Worm (Caenorhabditis elegans) whole organism, late embryonic: Measurements from ENCODE around the gene fbxb-118.

Source experiments
- C08G9.2 ChIP-seq: sonication (generic microtip); optimal IDR thresholded peaks from 2 replicates; lab custom pipeline; 2016; ENCODE audit warnings: mild to moderate bottlenecking, missing genetic modification characterization, moderate library complexity, missing compliant biosample characterization
- C38D4.7 ChIP-seq: fragments of 200-800 bp; sonication (Bioruptor generic); optimal IDR thresholded peaks from 2 replicates; lab custom pipeline; 2018; ENCODE audit warnings: mild to moderate bottlenecking, missing genetic modification characterization, moderate library complexity, missing compliant biosample characterization
- K09A11.1 ChIP-seq: sonication (generic microtip); optimal IDR thresholded peaks from 2 replicates; lab custom pipeline; 2017; ENCODE audit warnings: antibody characterized with exemption, mild to moderate bottlenecking, missing genetic modification characterization, missing compliant biosample characterization; ENCODE audit not compliant: insufficient read depth
- T23F11.4 ChIP-seq: fragments of 200-800 bp; sonication (Bioruptor generic); optimal IDR thresholded peaks from 2 replicates; lab custom pipeline; 2018; ENCODE audit warnings: mild to moderate bottlenecking, missing genetic modification characterization, missing compliant biosample characterization
- Y22D7AL.16 ChIP-seq: sonication (generic microtip); optimal IDR thresholded peaks from 2 replicates; lab custom pipeline; 2016; ENCODE audit warnings: missing genetic modification characterization, missing compliant biosample characterization
- ahr-1 ChIP-seq: sonication (generic microtip); optimal IDR thresholded peaks from 2 replicates; lab custom pipeline; 2016; ENCODE audit warnings: missing genetic modification characterization, missing compliant biosample characterization
- ceh-14 ChIP-seq: sonication (generic microtip); optimal IDR thresholded peaks from 2 replicates; lab custom pipeline; 2016; ENCODE audit warnings: missing genotype, missing genetic modification characterization, missing compliant biosample characterization
- ceh-18 ChIP-seq: sonication (generic microtip); optimal IDR thresholded peaks from 2 replicates; lab custom pipeline; 2016; ENCODE audit warnings: missing genetic modification characterization, missing compliant biosample characterization
- ceh-19 ChIP-seq: fragments of 200-800 bp; sonication (Bioruptor generic); optimal IDR thresholded peaks from 2 replicates; lab custom pipeline; 2018; ENCODE audit warnings: mild to moderate bottlenecking, missing genetic modification characterization, missing compliant biosample characterization
- ceh-22 ChIP-seq: sonication (generic microtip); optimal IDR thresholded peaks from 2 replicates; lab custom pipeline; 2017; ENCODE audit warnings: missing biosample characterization, missing genetic modification characterization
- ceh-30 ChIP-seq: fragments of 150-350 bp; optimal IDR thresholded peaks from 2 replicates; lab custom pipeline; 2014; ENCODE audit warnings: missing biosample characterization, missing genetic modification characterization
- ceh-31 ChIP-seq: sonication (generic microtip); optimal IDR thresholded peaks from 2 replicates; lab custom pipeline; 2016; ENCODE audit warnings: missing genetic modification characterization, missing compliant biosample characterization
- ceh-45 ChIP-seq: fragments of 200-800 bp; sonication (Bioruptor generic); IDR thresholded peaks from 2 replicates; pipeline ENCODE4 v1.3.6; 2022; ENCODE audit warnings: missing genetic modification reagents, missing genetic modification characterization, missing compliant biosample characterization
- ceh-6 ChIP-seq: fragments of 200-800 bp; sonication (Bioruptor generic); optimal IDR thresholded peaks from 2 replicates; lab custom pipeline; 2018; ENCODE audit warnings: mild to moderate bottlenecking, missing genetic modification characterization, missing compliant biosample characterization
- che-1 ChIP-seq: sonication (generic microtip); optimal IDR thresholded peaks from 2 replicates; lab custom pipeline; 2016; ENCODE audit warnings: mild to moderate bottlenecking, missing genetic modification characterization, missing compliant biosample characterization
- dve-1 ChIP-seq: sonication (generic microtip); optimal IDR thresholded peaks from 2 replicates; lab custom pipeline; 2017; ENCODE audit warnings: antibody characterized with exemption, mild to moderate bottlenecking, missing genetic modification characterization, missing compliant biosample characterization
- elt-2 ChIP-seq: sonication (generic microtip); optimal IDR thresholded peaks from 2 replicates; lab custom pipeline; 2016; ENCODE audit warnings: missing genetic modification reagents, missing genetic modification characterization, missing compliant biosample characterization
- ets-4 ChIP-seq: sonication (generic microtip); optimal IDR thresholded peaks from 2 replicates; lab custom pipeline; 2016; ENCODE audit warnings: missing genetic modification characterization, missing compliant biosample characterization
- eyg-1 ChIP-seq: sonication (generic microtip); optimal IDR thresholded peaks from 2 replicates; lab custom pipeline; 2016; ENCODE audit warnings: missing genotype, missing genetic modification characterization, missing compliant biosample characterization
- hlh-30 ChIP-seq: sonication (generic microtip); optimal IDR thresholded peaks from 2 replicates; lab custom pipeline; 2017; ENCODE audit warnings: antibody characterized with exemption, missing genetic modification characterization, missing compliant biosample characterization; ENCODE audit not compliant: insufficient read depth
- hlh-8 ChIP-seq: sonication (generic microtip); optimal IDR thresholded peaks from 2 replicates; lab custom pipeline; 2016; ENCODE audit warnings: missing genotype, missing genetic modification characterization, missing compliant biosample characterization
- lin-11 ChIP-seq: fragments of 200-800 bp; sonication (Bioruptor generic); optimal IDR thresholded peaks from 2 replicates; lab custom pipeline; 2018; ENCODE audit warnings: mild to moderate bottlenecking, missing genetic modification characterization, missing compliant biosample characterization
- nfya-1 ChIP-seq: sonication (generic microtip); optimal IDR thresholded peaks from 2 replicates; lab custom pipeline; 2017; ENCODE audit warnings: missing genetic modification characterization, mild to moderate bottlenecking, missing compliant biosample characterization, antibody characterized with exemption, moderate library complexity
- nhr-232 ChIP-seq: sonication (generic microtip); optimal IDR thresholded peaks from 2 replicates; lab custom pipeline; 2016; ENCODE audit warnings: missing genetic modification characterization, missing compliant biosample characterization
- pag-3 ChIP-seq: sonication (generic microtip); optimal IDR thresholded peaks from 2 replicates; lab custom pipeline; 2016; ENCODE audit warnings: missing compliant biosample characterization, missing genetic modification characterization, borderline replicate concordance
- pat-9 ChIP-seq: fragments of 200-800 bp; sonication (Bioruptor generic); optimal IDR thresholded peaks from 2 replicates; lab custom pipeline; 2018; ENCODE audit warnings: mild to moderate bottlenecking, missing genetic modification characterization, moderate library complexity, missing compliant biosample characterization
- pax-1 ChIP-seq: fragments of 150-350 bp; optimal IDR thresholded peaks from 2 replicates; lab custom pipeline; 2014; ENCODE audit warnings: missing biosample characterization, missing genetic modification characterization
- pha-4 ChIP-seq: fragments of 150-350 bp; optimal IDR thresholded peaks from 2 replicates; lab custom pipeline; 2018; ENCODE audit warnings: missing biosample characterization, missing genetic modification reagents, missing genetic modification characterization
- pqm-1 ChIP-seq: sonication (generic microtip); optimal IDR thresholded peaks from 2 replicates; lab custom pipeline; 2016; ENCODE audit warnings: missing genetic modification characterization, missing compliant biosample characterization
- pros-1 ChIP-seq: fragments of 150-350 bp; optimal IDR thresholded peaks from 2 replicates; lab custom pipeline; 2014; ENCODE audit warnings: missing biosample characterization, missing genetic modification reagents, missing genetic modification characterization
- ref-2 ChIP-seq: sonication (generic microtip); optimal IDR thresholded peaks from 2 replicates; lab custom pipeline; 2016; ENCODE audit warnings: missing genetic modification characterization, missing compliant biosample characterization
- sdc-2 ChIP-seq: sonication (generic microtip); optimal IDR thresholded peaks from 2 replicates; lab custom pipeline; 2016; ENCODE audit warnings: missing genotype, missing genetic modification characterization, missing compliant biosample characterization
- sox-4 ChIP-seq: sonication (generic microtip); optimal IDR thresholded peaks from 2 replicates; lab custom pipeline; 2017; ENCODE audit warnings: mild to moderate bottlenecking, missing genetic modification characterization, inconsistent platforms, missing compliant biosample characterization
- syd-9 ChIP-seq: sonication (generic microtip); optimal IDR thresholded peaks from 2 replicates; lab custom pipeline; 2016; ENCODE audit warnings: mild to moderate bottlenecking, missing genetic modification characterization, moderate library complexity, missing compliant biosample characterization
- unc-3 ChIP-seq, 2 experiments: fragments of 200-800 bp in 1 of 2; sonication (Bioruptor generic) in 1 of 2; sonication (generic microtip) in 1 of 2; conservative IDR thresholded peaks in 1 of 2; optimal IDR thresholded peaks in 1 of 2; 2 replicates each; pipeline versions ENCODE4 v1.3.6 to Lab custom; 2016 to 2022; ENCODE audit warnings: missing compliant biosample characterization in 2 of 2, missing genetic modification characterization in 2 of 2, missing genetic modification reagents in 1 of 2
- unc-42 ChIP-seq: sonication (generic microtip); optimal IDR thresholded peaks from 2 replicates; lab custom pipeline; 2016; ENCODE audit warnings: missing genotype, missing genetic modification characterization, missing compliant biosample characterization
- zip-5 ChIP-seq: sonication (generic microtip); optimal IDR thresholded peaks from 2 replicates; lab custom pipeline; 2016; ENCODE audit warnings: missing genetic modification characterization, missing compliant biosample characterization
- ztf-16 ChIP-seq: sonication (generic microtip); optimal IDR thresholded peaks from 2 replicates; lab custom pipeline; 2017; ENCODE audit warnings: missing genetic modification characterization, missing compliant biosample characterization

The fbxb-118 gene

DNA sequence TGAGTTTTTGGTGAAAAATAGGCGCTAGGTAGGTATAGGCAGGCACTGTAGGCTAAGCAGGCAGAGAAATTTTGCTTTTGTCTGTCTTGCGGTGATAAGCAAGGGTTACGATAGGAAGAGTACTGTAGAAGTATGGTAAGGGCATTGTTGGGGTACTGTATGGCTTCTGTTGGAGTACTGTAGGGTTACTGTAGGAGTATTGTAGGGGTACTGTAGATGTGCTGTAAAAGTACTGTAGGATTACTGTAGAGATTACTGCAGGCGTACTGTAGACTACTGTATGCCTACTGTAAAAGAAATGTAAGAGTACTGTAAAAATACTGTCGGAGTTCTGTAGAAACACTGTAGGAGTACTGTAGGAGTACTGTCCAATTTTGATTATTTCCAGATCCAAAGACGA lies 28.6 kb upstream of the fbxb-118 start:
- TF ChIP-seq pax-1 (no peak), ref-2 (tag; lab: Kevin White, UChicago) (no peak), hlh-8 (tag; lab: Kevin White, UChicago) (no peak), syd-9 (no peak), zip-5 (no peak), hlh-30 (no peak), pat-9 (tag; lab: Kevin White, UChicago) (no peak), pros-1 (no peak)

DNA sequence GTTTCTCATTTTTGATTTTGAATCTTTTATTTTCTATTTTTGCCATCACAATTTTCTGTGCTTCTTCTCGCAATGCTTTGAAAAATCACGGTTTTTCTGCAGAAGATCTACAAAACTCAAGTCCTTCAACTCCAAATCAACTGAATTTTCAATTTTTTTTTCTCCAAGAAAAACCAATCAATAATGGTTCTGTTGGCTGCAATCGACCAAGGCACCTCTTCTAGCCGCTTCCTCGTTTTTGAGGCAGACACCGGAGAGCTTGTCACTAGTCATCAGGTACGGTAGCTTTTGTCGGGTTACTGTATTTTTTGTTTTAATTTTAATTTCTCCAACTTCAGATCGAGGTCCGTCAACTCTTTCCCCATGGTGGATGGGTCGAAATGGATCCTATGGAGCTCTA lies 27.9 kb upstream of the fbxb-118 start, which contains the start of gene R11F4.1:
Gene R11F4.1 (plus strand): TSS at position 103 of the 400 bp plus-strand sequence.
- no peak for TF ChIP-seq ztf-16 (tag; lab: Kevin White, UChicago)
- TF ChIP-seq lin-11 (tag; lab: Kevin White, UChicago), result no peak
- TF ChIP-seq dve-1 (tag; lab: Kevin White, UChicago), result no peak
- no peak for TF ChIP-seq C38D4.7
- no peak for TF ChIP-seq sox-4 (tag; lab: Kevin White, UChicago)

DNA sequence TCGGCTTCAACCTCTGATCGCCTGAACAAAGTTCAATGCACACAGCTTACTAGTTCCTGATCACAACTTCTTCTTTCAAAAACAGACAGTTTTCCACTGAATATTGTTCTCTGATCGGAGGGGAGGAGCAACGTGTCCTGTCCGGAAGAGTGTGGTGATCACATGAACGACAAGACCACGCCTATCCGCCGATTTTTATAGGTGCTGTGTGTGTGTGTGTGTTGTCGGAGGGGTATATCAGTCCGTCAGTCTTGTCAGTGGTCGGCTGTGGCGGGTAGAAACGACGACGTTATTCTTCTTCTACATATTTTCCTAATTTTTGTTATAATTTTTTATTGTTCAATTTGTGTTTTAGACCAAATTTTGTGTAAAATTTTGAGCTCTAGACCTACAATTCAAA lies 26.9 kb upstream of the fbxb-118 start:
- TF ChIP-seq pqm-1 (no peak), hlh-30 (peak; percentile 16), ceh-22 (tag; lab: Kevin White, UChicago) (no peak)

DNA sequence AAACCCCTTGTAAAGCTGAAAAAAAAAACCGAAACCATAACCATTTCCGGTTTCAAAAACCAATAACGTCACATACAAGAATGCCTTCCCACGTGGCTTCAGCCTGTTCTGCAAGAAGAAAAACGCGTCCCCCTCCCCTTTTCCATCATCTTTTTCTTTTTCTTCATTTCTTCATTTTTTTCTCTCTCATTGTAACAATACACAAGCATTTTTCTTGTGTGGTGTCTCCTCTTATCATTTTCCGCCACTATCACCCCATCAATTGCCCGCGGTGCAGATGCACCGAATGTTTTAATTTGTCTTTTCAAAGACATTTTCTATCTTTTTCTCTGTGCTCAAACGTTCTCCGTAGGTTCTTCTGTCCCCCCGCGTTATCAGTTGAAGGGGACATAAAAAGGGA lies 25.3 kb upstream of the fbxb-118 start:
- TF ChIP-seq Y22D7AL.16 (tag; lab: Kevin White, UChicago) (no peak), C08G9.2 (tag; lab: Kevin White, UChicago) (no peak), che-1 (no peak), elt-2 (tag; lab: Kevin White, UChicago) (peak; percentile 84), pqm-1 (no peak), unc-3 (GFP tag; conservative IDR thresholded peaks at IDR 0.05; lab: Robert Waterston, UW) (no peak), unc-3 (tag; optimal IDR thresholded peaks at IDR 0.05; lab: Kevin White, UChicago) (no peak), ceh-30 (tag; lab: Kevin White, UChicago) (no peak), ceh-6 (GFP tag; lab: Kevin White, UChicago) (no peak), nfya-1 (tag; lab: Kevin White, UChicago) (no peak), ceh-31 (tag; lab: Kevin White, UChicago) (no peak), ceh-18 (tag; lab: Kevin White, UChicago) (peak; percentile 59), T23F11.4 (GFP tag; lab: Kevin White, UChicago) (no peak), eyg-1 (no peak), ceh-14 (tag; lab: Kevin White, UChicago) (no peak), pat-9 (tag; lab: Kevin White, UChicago) (no peak)
- TF ChIP-seq, all 69 proteins: peak for 2

DNA sequence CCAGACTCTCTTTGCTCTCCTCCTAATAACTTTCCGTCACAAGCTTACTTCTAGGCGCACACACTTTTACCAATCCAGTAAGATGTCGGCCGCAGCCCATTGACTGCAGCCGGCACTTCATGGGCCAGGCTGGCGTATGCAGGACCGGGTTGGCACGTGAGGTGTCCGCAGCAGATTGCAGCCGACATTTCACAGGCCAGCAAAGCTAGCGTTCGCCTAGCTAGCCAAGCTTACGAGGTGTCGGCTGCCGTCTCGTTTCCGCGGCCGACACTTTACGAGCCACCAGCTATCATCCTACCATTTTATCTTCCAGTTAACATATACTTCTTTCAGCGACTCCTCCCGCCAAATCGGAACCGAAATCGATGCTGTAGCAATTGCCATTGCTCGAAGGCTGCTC lies 21.7 kb upstream of the fbxb-118 start:
- no peak for TF ChIP-seq ceh-19 (GFP tag; lab: Kevin White, UChicago)
- TF ChIP-seq nhr-232, result no peak
- TF ChIP-seq sdc-2, result no peak
- no peak for TF ChIP-seq ceh-45 (GFP tag; lab: Robert Waterston, UW)
- no peak for TF ChIP-seq unc-42 (tag; lab: Kevin White, UChicago)
- no peak for TF ChIP-seq ets-4 (tag; lab: Kevin White, UChicago)
- no peak for TF ChIP-seq sox-4 (tag; lab: Kevin White, UChicago)
- TF ChIP-seq eyg-1, result no peak
- TF ChIP-seq ceh-6 (GFP tag; lab: Kevin White, UChicago), result no peak
- no peak for TF ChIP-seq ahr-1 (tag; lab: Kevin White, UChicago)
- TF ChIP-seq zip-5, result no peak
- no peak for TF ChIP-seq K09A11.1 (tag; lab: Kevin White, UChicago)
- TF ChIP-seq pag-3 (tag; lab: Kevin White, UChicago), result no peak
- no peak for TF ChIP-seq hlh-30
- no peak for TF ChIP-seq pha-4 (tag; lab: Kevin White, UChicago)
